Fruit fly (Drosophila melanogaster) whole organism, prepupa: ENCODE measurements around the gene CG17819.

Experiments
- Blimp-1 ChIP-seq: fragments of 200-800 bp; sonication (Bioruptor generic); optimal IDR thresholded peaks from 3 replicates; lab custom pipeline; 2017; ENCODE audit warnings: missing biosample characterization, missing genetic modification characterization, mild to moderate bottlenecking, moderate library complexity, missing genetic modification reagents
- CG10631 ChIP-seq: fragments of 200-800 bp; sonication (Bioruptor generic); optimal IDR thresholded peaks from 2 replicates; lab custom pipeline; 2016; ENCODE audit warnings: missing biosample characterization, missing genetic modification characterization
- CG10669 ChIP-seq: fragments of 200-800 bp; sonication (Bioruptor generic); optimal IDR thresholded peaks from 3 replicates; lab custom pipeline; 2018; ENCODE audit warnings: missing biosample characterization, mild to moderate bottlenecking, missing genetic modification characterization, moderate library complexity
- CG11294 ChIP-seq: fragments of 200-800 bp; sonication (Bioruptor generic); IDR thresholded peaks from 2 replicates; pipeline ENCODE4 v1.3.6; 2022; ENCODE audit warnings: missing biosample characterization, missing genetic modification characterization
- CG11762 ChIP-seq: fragments of 200-800 bp; sonication (Bioruptor generic); optimal IDR thresholded peaks from 3 replicates; lab custom pipeline; 2016; ENCODE audit warnings: missing biosample characterization, missing genetic modification characterization; ENCODE audit not compliant: insufficient read depth
- CG11902 ChIP-seq: fragments of 200-800 bp; sonication (Bioruptor generic); optimal IDR thresholded peaks from 3 replicates; lab custom pipeline; 2016; ENCODE audit warnings: missing biosample characterization, missing genetic modification characterization
- CG15336 ChIP-seq: fragments of 200-800 bp; sonication (Bioruptor generic); IDR thresholded peaks from 2 replicates; pipeline ENCODE4 v1.3.6; 2022; ENCODE audit warnings: missing biosample characterization, missing genetic modification characterization
- CG1621 ChIP-seq: fragments of 200-800 bp; sonication (Bioruptor generic); optimal IDR thresholded peaks from 3 replicates; lab custom pipeline; 2018; ENCODE audit warnings: missing biosample characterization, mild to moderate bottlenecking, missing genetic modification characterization
- CG16779 ChIP-seq: fragments of 200-800 bp; sonication (Bioruptor generic); optimal IDR thresholded peaks from 3 replicates; lab custom pipeline; 2017; ENCODE audit warnings: missing biosample characterization, mild to moderate bottlenecking, missing genetic modification characterization
- CG3032 ChIP-seq: fragments of 200-800 bp; optimal IDR thresholded peaks from 2 replicates; lab custom pipeline; 2019; ENCODE audit warnings: missing biosample characterization, mild to moderate bottlenecking, missing genetic modification characterization, moderate library complexity
- CG31627 ChIP-seq: fragments of 200-800 bp; sonication (Bioruptor generic); optimal IDR thresholded peaks from 3 replicates; lab custom pipeline; 2016; ENCODE audit warnings: missing biosample characterization, missing genetic modification characterization
- CG32006 ChIP-seq: fragments of 200-800 bp; sonication (Bioruptor generic); optimal IDR thresholded peaks from 3 replicates; lab custom pipeline; 2017; ENCODE audit warnings: missing biosample characterization, mild to moderate bottlenecking, missing genetic modification characterization
- CG4318 ChIP-seq: fragments of 200-800 bp; sonication (Bioruptor generic); optimal IDR thresholded peaks from 3 replicates; lab custom pipeline; 2017; ENCODE audit warnings: missing biosample characterization, mild to moderate bottlenecking, missing genetic modification characterization
- CG6163 ChIP-seq: fragments of 200-800 bp; sonication (Bioruptor generic); IDR thresholded peaks from 3 replicates; pipeline ENCODE4 v1.3.6; 2022; ENCODE audit warnings: missing biosample characterization, missing genetic modification characterization
- CG6808 ChIP-seq: fragments of 200-800 bp; sonication (Bioruptor generic); optimal IDR thresholded peaks from 3 replicates; lab custom pipeline; 2017; ENCODE audit warnings: missing biosample characterization, missing genetic modification characterization, mild to moderate bottlenecking, moderate library complexity, missing genetic modification reagents
- CG7368 ChIP-seq: fragments of 200-800 bp; sonication (Bioruptor generic); optimal IDR thresholded peaks from 3 replicates; lab custom pipeline; 2016; ENCODE audit warnings: missing biosample characterization, missing genetic modification characterization
- CG8119 ChIP-seq: fragments of 200-800 bp; sonication (Bioruptor generic); IDR thresholded peaks from 3 replicates; pipeline ENCODE4 v1.3.6; 2022; ENCODE audit warnings: missing biosample characterization, missing genetic modification characterization
- CG8632 ChIP-seq: fragments of 200-800 bp; sonication (Bioruptor generic); optimal IDR thresholded peaks from 3 replicates; lab custom pipeline; 2016; ENCODE audit warnings: missing biosample characterization, missing genetic modification characterization
- CG9139 ChIP-seq: fragments of 200-800 bp; sonication (Bioruptor generic); optimal IDR thresholded peaks from 3 replicates; lab custom pipeline; 2017; ENCODE audit warnings: missing biosample characterization, mild to moderate bottlenecking, missing genetic modification characterization
- Eip78C ChIP-seq: fragments of 200-800 bp; sonication (Bioruptor generic); peaks from one replicate; lab custom pipeline; 2016; ENCODE audit warnings: missing biosample characterization, missing genetic modification characterization
- Eip93F ChIP-seq: fragments of 200-800 bp; sonication (Bioruptor generic); optimal IDR thresholded peaks from 2 replicates; lab custom pipeline; 2016; ENCODE audit warnings: missing biosample characterization, mild to moderate bottlenecking, missing genetic modification characterization
- Ets21C ChIP-seq: fragments of 200-800 bp; sonication (Bioruptor generic); optimal IDR thresholded peaks from 3 replicates; lab custom pipeline; 2016; ENCODE audit warnings: missing biosample characterization, missing genetic modification characterization
- Ets96B ChIP-seq: fragments of 200-800 bp; optimal IDR thresholded peaks from 2 replicates; lab custom pipeline; 2019; ENCODE audit warnings: missing biosample characterization, mild to moderate bottlenecking, missing genetic modification characterization, moderate library complexity
- Gug ChIP-seq: fragments of 200-800 bp; sonication (Bioruptor generic); IDR thresholded peaks from 2 replicates; pipeline ENCODE4 v1.3.6; 2022; ENCODE audit warnings: missing biosample characterization, missing genetic modification characterization
- Hr38 ChIP-seq: sonication (Bioruptor generic); optimal IDR thresholded peaks from 2 replicates; lab custom pipeline; 2016; ENCODE audit warnings: missing biosample characterization, missing genetic modification characterization
- Hr39 ChIP-seq: fragments of 200-800 bp; sonication (Bioruptor generic); optimal IDR thresholded peaks from 2 replicates; lab custom pipeline; 2016; ENCODE audit warnings: missing biosample characterization, missing genetic modification characterization
- Hr4 ChIP-seq: fragments of 200-800 bp; sonication (Bioruptor generic); optimal IDR thresholded peaks from 3 replicates; lab custom pipeline; 2016; ENCODE audit warnings: missing biosample characterization, missing genetic modification characterization
- Lpt ChIP-seq: fragments of 200-800 bp; sonication (Bioruptor generic); optimal IDR thresholded peaks from 3 replicates; lab custom pipeline; 2016; ENCODE audit warnings: missing biosample characterization, missing genetic modification characterization
- Met ChIP-seq: fragments of 200-800 bp; sonication (Bioruptor generic); optimal IDR thresholded peaks from 3 replicates; lab custom pipeline; 2016; ENCODE audit warnings: missing biosample characterization, missing genetic modification characterization
- OdsH ChIP-seq: fragments of 200-800 bp; sonication (Bioruptor generic); optimal IDR thresholded peaks from 3 replicates; lab custom pipeline; 2016; ENCODE audit warnings: missing biosample characterization, missing genetic modification characterization
- Smox ChIP-seq: fragments of 200-800 bp; sonication (Bioruptor generic); optimal IDR thresholded peaks from 3 replicates; lab custom pipeline; 2016; ENCODE audit warnings: missing biosample characterization, missing genetic modification characterization
- Sox102F ChIP-seq: fragments of 200-800 bp; sonication (Bioruptor generic); optimal IDR thresholded peaks from 2 replicates; lab custom pipeline; 2016; ENCODE audit warnings: missing biosample characterization, mild to moderate bottlenecking, missing genetic modification characterization
- Sox15 ChIP-seq: fragments of 200-800 bp; sonication (Bioruptor generic); optimal IDR thresholded peaks from 3 replicates; lab custom pipeline; 2016; ENCODE audit warnings: missing biosample characterization, missing genetic modification characterization
- achi ChIP-seq: fragments of 200-800 bp; sonication (Bioruptor generic); optimal IDR thresholded peaks from 3 replicates; lab custom pipeline; 2016; ENCODE audit warnings: missing biosample characterization, missing genetic modification characterization
- acj6 ChIP-seq: fragments of 200-800 bp; sonication (Bioruptor generic); optimal IDR thresholded peaks from 3 replicates; lab custom pipeline; 2016; ENCODE audit warnings: missing biosample characterization, missing genetic modification characterization
- dac ChIP-seq: fragments of 200-800 bp; sonication (Bioruptor generic); optimal IDR thresholded peaks from 2 replicates; lab custom pipeline; 2017; ENCODE audit warnings: missing biosample characterization, mild to moderate bottlenecking, missing genetic modification characterization
- dsx ChIP-seq: fragments of 200-800 bp; optimal IDR thresholded peaks from 3 replicates; lab custom pipeline; 2019; ENCODE audit warnings: missing biosample characterization, mild to moderate bottlenecking, missing genetic modification characterization, moderate library complexity; ENCODE audit not compliant: poor library complexity, severe bottlenecking
- esn ChIP-seq: fragments of 200-800 bp; sonication (Bioruptor generic); optimal IDR thresholded peaks from 2 replicates; lab custom pipeline; 2016; ENCODE audit warnings: missing biosample characterization, mild to moderate bottlenecking, missing genetic modification characterization, moderate library complexity
- fd59A ChIP-seq: fragments of 200-800 bp; sonication (Bioruptor generic); optimal IDR thresholded peaks from 2 replicates; lab custom pipeline; 2017; ENCODE audit warnings: missing biosample characterization, mild to moderate bottlenecking, missing genetic modification characterization, missing genetic modification reagents
- fd85E ChIP-seq: fragments of 200-800 bp; sonication (Bioruptor generic); optimal IDR thresholded peaks from 3 replicates; lab custom pipeline; 2016; ENCODE audit warnings: missing biosample characterization, missing genetic modification characterization
- fkh ChIP-seq: fragments of 200-800 bp; sonication (Bioruptor generic); optimal IDR thresholded peaks from 3 replicates; lab custom pipeline; 2017; ENCODE audit warnings: missing biosample characterization, mild to moderate bottlenecking, missing genetic modification characterization, moderate library complexity
- lz ChIP-seq: fragments of 200-800 bp; sonication (Bioruptor generic); optimal IDR thresholded peaks from 3 replicates; lab custom pipeline; 2016; ENCODE audit warnings: missing biosample characterization, missing genetic modification characterization
- net ChIP-seq: fragments of 200-800 bp; sonication (Bioruptor generic); optimal IDR thresholded peaks from 3 replicates; lab custom pipeline; 2016; ENCODE audit warnings: missing biosample characterization, missing genetic modification characterization
- pdm3 ChIP-seq: fragments of 200-800 bp; sonication (Bioruptor generic); optimal IDR thresholded peaks from 3 replicates; lab custom pipeline; 2016; ENCODE audit warnings: missing biosample characterization, missing genetic modification characterization
- salr ChIP-seq, 2 experiments: fragments of 200-800 bp; sonication (Bioruptor generic); optimal IDR thresholded peaks; 3 replicates each; lab custom pipeline; 2016 to 2018; ENCODE audit warnings: missing biosample characterization in 2 of 2, missing genetic modification characterization in 2 of 2, mild to moderate bottlenecking in 1 of 2
- spab ChIP-seq: fragments of 200-800 bp; sonication (Bioruptor generic); optimal IDR thresholded peaks from 2 replicates; lab custom pipeline; 2017; ENCODE audit warnings: missing biosample characterization, mild to moderate bottlenecking, missing genetic modification characterization, missing genetic modification reagents
- ss ChIP-seq, 2 experiments: fragments of 200-800 bp; sonication (Bioruptor generic); optimal IDR thresholded peaks; 2 replicates in 1 of 2; 3 replicates in 1 of 2; lab custom pipeline; 2017 to 2018; ENCODE audit warnings: mild to moderate bottlenecking in 2 of 2, missing biosample characterization in 2 of 2, missing genetic modification characterization in 2 of 2, moderate library complexity in 1 of 2
- svp ChIP-seq: fragments of 200-800 bp; sonication (Bioruptor generic); peaks from one replicate; lab custom pipeline; 2016; ENCODE audit warnings: missing biosample characterization, missing genetic modification characterization
- topi ChIP-seq: fragments of 200-800 bp; sonication (Bioruptor generic); optimal IDR thresholded peaks from 3 replicates; lab custom pipeline; 2016; ENCODE audit warnings: missing biosample characterization, missing genetic modification characterization
- vri ChIP-seq: fragments of 200-800 bp; sonication (Bioruptor generic); optimal IDR thresholded peaks from 3 replicates; lab custom pipeline; 2016; ENCODE audit warnings: missing biosample characterization, mild to moderate bottlenecking, missing genetic modification characterization

CG17819 gene

DNA sequence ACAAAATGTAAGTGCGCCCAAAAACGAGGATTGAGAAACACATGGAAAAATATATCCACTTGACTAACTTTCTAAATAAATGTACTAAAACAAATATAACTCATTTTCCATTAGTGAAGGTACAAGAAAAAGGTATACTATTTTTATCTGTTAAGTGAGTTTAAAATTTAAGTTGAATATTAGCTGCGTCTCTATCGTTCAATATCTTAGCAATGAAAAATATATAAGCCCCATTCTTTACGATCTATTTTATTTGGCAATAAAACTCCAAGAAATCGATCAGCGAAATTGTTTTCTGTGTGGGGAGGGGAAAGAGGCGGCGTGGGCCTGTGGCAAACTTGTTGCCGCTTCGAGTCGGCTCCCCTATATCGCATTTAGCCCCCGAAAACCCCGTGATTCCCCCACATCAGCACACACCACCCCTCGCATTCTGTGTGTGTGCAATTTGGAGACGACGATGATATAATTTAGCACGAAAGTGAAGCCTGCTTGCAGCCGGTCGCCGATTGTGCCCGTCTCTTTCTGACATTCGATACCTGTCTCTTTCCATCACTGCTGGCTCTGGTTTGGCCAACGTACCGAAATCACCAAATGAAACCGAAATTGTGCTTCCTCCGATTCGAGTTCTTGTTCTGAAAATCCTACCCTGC lies 37.4 kb upstream of the CG17819 start:
- TF ChIP-seq CG10631, result peak; percentile 86
- TF ChIP-seq dsx (GFP tag; lab: Kevin White, UChicago), result peak; percentile 93
- TF ChIP-seq fd59A, result peak; percentile 87
- no peak for TF ChIP-seq fkh
- peak; percentile 93 for TF ChIP-seq Ets96B (tag; lab: Kevin White, UChicago)
- peak; percentile 53 for TF ChIP-seq Sox15 (GFP tag; lab: Kevin White, UChicago)
- TF ChIP-seq fd85E, result peak; percentile 15
- peak; percentile 63 for TF ChIP-seq CG11762 (GFP tag; lab: Kevin White, UChicago)
- peak; percentile 68 for TF ChIP-seq CG32006
- peak; percentile 60 for TF ChIP-seq CG11902 (GFP tag; lab: Kevin White, UChicago)
- TF ChIP-seq lz (GFP tag; lab: Kevin White, UChicago), result peak; percentile 26
- TF ChIP-seq Eip93F, result no peak
- TF ChIP-seq Blimp-1 (GFP tag; lab: Kevin White, UChicago), result peak; percentile 90
- peak; percentile 66 for TF ChIP-seq svp
- TF ChIP-seq Sox102F (GFP tag; lab: Kevin White, UChicago), result no peak
- peak; percentile 77 for TF ChIP-seq acj6 (GFP tag; lab: Kevin White, UChicago)
- TF ChIP-seq Hr4 (GFP tag; lab: Kevin White, UChicago), result peak; percentile 6
- peak; percentile 72 for TF ChIP-seq CG7368 (GFP tag; lab: Kevin White, UChicago)
- TF ChIP-seq CG6808 (GFP tag; lab: Kevin White, UChicago), result peak; percentile 90
- peak; percentile 89 for TF ChIP-seq CG10669 (GFP tag; lab: Kevin White, UChicago)
- peak; percentile 20 for TF ChIP-seq CG4318
- TF ChIP-seq esn (GFP tag; lab: Kevin White, UChicago), result peak; percentile 26
- TF ChIP-seq CG1621, result peak; percentile 77
- peak; percentile 14 for TF ChIP-seq Smox
- TF ChIP-seq spab (GFP tag; lab: Kevin White, UChicago), result peak; percentile 91
- TF ChIP-seq Eip78C, result peak; percentile 94
- TF ChIP-seq net (GFP tag; lab: Kevin White, UChicago), result peak; percentile 61
- peak; percentile 46; the same call in 2 of the 3 replicates for TF ChIP-seq CG6163 (GFP tag; lab: Robert Waterston, UW)
- peak; percentile 73 to 79 for TF ChIP-seq salr (GFP tag; optimal IDR thresholded peaks at IDR 0.05; lab: Kevin White, UChicago)
- TF ChIP-seq dac, result no peak
- TF ChIP-seq CG8119 (GFP tag; lab: Robert Waterston, UW), result peak; percentile 51; the same call in 2 of the 3 replicates
- TF ChIP-seq achi (GFP tag; lab: Kevin White, UChicago), result peak; percentile 71
- peak; percentile 18 for TF ChIP-seq CG31627 (GFP tag; lab: Kevin White, UChicago)
- TF ChIP-seq vri, result peak; percentile 91
- no peak for TF ChIP-seq CG11294
- peak; percentile 95 for TF ChIP-seq CG3032 (tag; lab: Kevin White, UChicago)
- TF ChIP-seq CG15336 (GFP tag; lab: Robert Waterston, UW), result peak; percentile 51
- TF ChIP-seq Ets21C, result peak; percentile 8
- peak; percentile 63 for TF ChIP-seq CG16779
- TF ChIP-seq Gug (GFP tag; lab: Robert Waterston, UW), result 0 out of 2 replicates have a peak, but pooled peaks have one; percentile 23
- peak; percentile 82 for TF ChIP-seq CG9139 (GFP tag; lab: Kevin White, UChicago)
- peak; percentile 25 for TF ChIP-seq Met (GFP tag; lab: Kevin White, UChicago)
- TF ChIP-seq Hr38, result no peak
- peak; percentile 71 for TF ChIP-seq CG8632
- peak; percentile 77 for TF ChIP-seq pdm3 (GFP tag; lab: Kevin White, UChicago)
- TF ChIP-seq topi (GFP tag; lab: Kevin White, UChicago), result peak; percentile 50
- TF ChIP-seq Hr39 (GFP tag; lab: Kevin White, UChicago), result peak; percentile 40
- peak; percentile 34 for TF ChIP-seq Lpt (GFP tag; lab: Kevin White, UChicago)
- peak; percentile 82 to 91 for TF ChIP-seq ss (GFP tag; optimal IDR thresholded peaks at IDR 0.05; lab: Kevin White, UChicago)
- peak; percentile 76 for TF ChIP-seq OdsH (GFP tag; lab: Kevin White, UChicago)
